Fruit fly (Drosophila melanogaster) whole organism, embryonic: ENCODE data around the gene CG11723.

ENCODE experiments used
- Aef1 ChIP-seq: fragments of 200-800 bp; sonication (Bioruptor generic); IDR thresholded peaks from 3 replicates; pipeline ENCODE4 v1.3.6; 2022; ENCODE audit warnings: missing biosample characterization, missing genetic modification characterization
- CG10366 ChIP-seq: fragments of 200-800 bp; sonication (Bioruptor generic); IDR thresholded peaks from 2 replicates; pipeline ENCODE4 v1.3.6; 2022; ENCODE audit warnings: missing biosample characterization, missing genetic modification characterization
- CG11695 ChIP-seq: fragments of 200-800 bp; sonication (Bioruptor generic); IDR thresholded peaks from 3 replicates; pipeline ENCODE4 v1.3.6; 2022; ENCODE audit warnings: missing biosample characterization, missing genetic modification characterization
- CG11723 ChIP-seq: fragments of 200-800 bp; sonication (Bioruptor generic); optimal IDR thresholded peaks from 2 replicates; lab custom pipeline; 2017; ENCODE audit warnings: missing biosample characterization, mild to moderate bottlenecking, missing genetic modification characterization
- CG12236 ChIP-seq: fragments of 200-800 bp; sonication (Bioruptor generic); optimal IDR thresholded peaks from 2 replicates; lab custom pipeline; 2016; ENCODE audit warnings: missing biosample characterization, missing genetic modification characterization
- CG14441 ChIP-seq: fragments of 200-800 bp; sonication (Bioruptor generic); IDR thresholded peaks from 2 replicates; pipeline ENCODE4 v1.3.6; 2022; ENCODE audit warnings: missing biosample characterization, missing genetic modification characterization
- CG1529 ChIP-seq: fragments of 200-800 bp; sonication (Bioruptor generic); optimal IDR thresholded peaks from 3 replicates; lab custom pipeline; 2018; ENCODE audit warnings: missing biosample characterization, missing genetic modification characterization
- CG17186 ChIP-seq: fragments of 200-800 bp; sonication (Bioruptor generic); optimal IDR thresholded peaks from 3 replicates; lab custom pipeline; 2017; ENCODE audit warnings: missing biosample characterization, missing genetic modification reagents, missing genetic modification characterization
- CG17328 ChIP-seq: fragments of 200-800 bp; sonication (Bioruptor generic); IDR thresholded peaks from 2 replicates; pipeline ENCODE4 v1.3.6; 2022; ENCODE audit warnings: missing biosample characterization, missing genetic modification characterization
- CG1792 ChIP-seq: fragments of 200-800 bp; sonication (Bioruptor generic); optimal IDR thresholded peaks from 2 replicates; lab custom pipeline; 2016; ENCODE audit warnings: missing biosample characterization, missing genetic modification characterization
- CG1832 ChIP-seq: fragments of 200-800 bp; sonication (Bioruptor generic); optimal IDR thresholded peaks from 2 replicates; lab custom pipeline; 2017; ENCODE audit warnings: missing biosample characterization, mild to moderate bottlenecking, missing genetic modification characterization, inconsistent platforms
- CG18599 ChIP-seq: fragments of 200-800 bp; sonication (Bioruptor generic); optimal IDR thresholded peaks from 3 replicates; lab custom pipeline; 2017; ENCODE audit warnings: missing biosample characterization, missing genetic modification characterization, mild to moderate bottlenecking, moderate library complexity, missing genetic modification reagents
- CG7963 ChIP-seq: fragments of 200-800 bp; sonication (Bioruptor generic); IDR thresholded peaks from 3 replicates; pipeline ENCODE4 v1.3.6; 2022; ENCODE audit warnings: missing biosample characterization, missing genetic modification characterization; ENCODE audit not compliant: partially characterized antibody
- CG7987 ChIP-seq: fragments of 200-800 bp; sonication (Bioruptor generic); optimal IDR thresholded peaks from 2 replicates; lab custom pipeline; 2018; ENCODE audit warnings: missing biosample characterization, mild to moderate bottlenecking, missing genetic modification characterization, moderate library complexity
- CG8281 ChIP-seq: fragments of 200-800 bp; sonication (Bioruptor generic); optimal IDR thresholded peaks from 2 replicates; lab custom pipeline; 2018; ENCODE audit warnings: missing biosample characterization, mild to moderate bottlenecking, missing genetic modification characterization, moderate library complexity
- Dbx ChIP-seq: fragments of 200-800 bp; sonication (Bioruptor generic); IDR thresholded peaks from 3 replicates; pipeline ENCODE4 v1.3.6; 2022; ENCODE audit warnings: missing biosample characterization, missing genetic modification characterization
- Doc2 ChIP-seq: fragments of 200-800 bp; sonication (Bioruptor generic); IDR thresholded peaks from 2 replicates; pipeline ENCODE4 v1.3.6; 2022; ENCODE audit warnings: missing biosample characterization, missing genetic modification characterization
- ERR ChIP-seq: fragments of 200-800 bp; sonication (Bioruptor generic); optimal IDR thresholded peaks from 2 replicates; lab custom pipeline; 2016; ENCODE audit warnings: missing biosample characterization, missing genetic modification characterization
- Ets97D ChIP-seq: fragments of 200-800 bp; sonication (Bioruptor generic); optimal IDR thresholded peaks from 3 replicates; lab custom pipeline; 2016; ENCODE audit warnings: missing biosample characterization, missing genetic modification characterization
- Gug ChIP-seq: fragments of 200-800 bp; sonication (Bioruptor generic); IDR thresholded peaks from 4 replicates; pipeline ENCODE4 v1.3.6; 2022; ENCODE audit warnings: missing biosample characterization, missing genetic modification characterization
- Hsf ChIP-seq: fragments of 200-800 bp; sonication (Bioruptor generic); optimal IDR thresholded peaks from 3 replicates; lab custom pipeline; 2016; ENCODE audit warnings: missing biosample characterization, missing genetic modification characterization
- Lpt ChIP-seq: fragments of >200 bp; optimal IDR thresholded peaks from 2 replicates; lab custom pipeline; 2018; ENCODE audit warnings: missing biosample characterization, missing genetic modification characterization
- Mes4 ChIP-seq: fragments of 200-800 bp; sonication (Bioruptor generic); optimal IDR thresholded peaks from 2 replicates; lab custom pipeline; 2016; ENCODE audit warnings: missing biosample characterization, missing genetic modification characterization
- NK7.1 ChIP-seq: fragments of 200-800 bp; sonication (Bioruptor generic); optimal IDR thresholded peaks from 3 replicates; lab custom pipeline; 2016; ENCODE audit warnings: missing biosample characterization, missing genetic modification characterization
- Oaz ChIP-seq: fragments of 200-800 bp; sonication (Bioruptor generic); IDR thresholded peaks from 2 replicates; pipeline ENCODE4 v1.3.6; 2022; ENCODE audit warnings: missing biosample characterization, missing genetic modification characterization
- Opbp ChIP-seq: fragments of 200-800 bp; sonication (Bioruptor generic); IDR thresholded peaks from 3 replicates; pipeline ENCODE4 v1.3.6; 2022; ENCODE audit warnings: missing biosample characterization, missing genetic modification characterization; ENCODE audit not compliant: partially characterized antibody
- Rfx ChIP-seq: fragments of 200-800 bp; sonication (Bioruptor generic); IDR thresholded peaks from 2 replicates; pipeline ENCODE4 v1.3.6; 2022; ENCODE audit warnings: missing biosample characterization, missing genetic modification characterization
- Scr ChIP-seq: fragments of 200-800 bp; sonication (Bioruptor generic); IDR thresholded peaks from 2 replicates; pipeline ENCODE4 v1.3.6; 2022; ENCODE audit warnings: missing biosample characterization, missing genetic modification characterization; ENCODE audit not compliant: partially characterized antibody
- abd-A ChIP-seq: fragments of 200-800 bp; sonication (Bioruptor generic); optimal IDR thresholded peaks from 3 replicates; lab custom pipeline; 2019; ENCODE audit warnings: missing biosample characterization, mild to moderate bottlenecking, missing genetic modification characterization, moderate library complexity
- ap ChIP-seq: fragments of 200-800 bp; sonication (Bioruptor generic); IDR thresholded peaks from 2 replicates; pipeline ENCODE4 v1.3.6; 2022; ENCODE audit warnings: missing biosample characterization, missing genetic modification characterization
- ase ChIP-seq: fragments of 200-800 bp; sonication (Bioruptor generic); IDR thresholded peaks from 3 replicates; pipeline ENCODE4 v1.3.6; 2022; ENCODE audit warnings: missing biosample characterization, missing genetic modification characterization
- ato ChIP-seq: fragments of 200-800 bp; sonication (Bioruptor generic); IDR thresholded peaks from 2 replicates; pipeline ENCODE4 v1.3.6; 2022; ENCODE audit warnings: missing biosample characterization, missing genetic modification characterization; ENCODE audit not compliant: partially characterized antibody
- ci ChIP-seq: fragments of 200-800 bp; sonication (Bioruptor generic); IDR thresholded peaks from 3 replicates; pipeline ENCODE4 v1.3.6; 2022; ENCODE audit warnings: missing biosample characterization, missing genetic modification characterization
- crc ChIP-seq: fragments of 200-800 bp; sonication (Bioruptor generic); optimal IDR thresholded peaks from 2 replicates; lab custom pipeline; 2016; ENCODE audit warnings: missing biosample characterization, missing genetic modification characterization
- crol ChIP-seq: fragments of 200-800 bp; sonication (Bioruptor generic); IDR thresholded peaks from 2 replicates; pipeline ENCODE4 v1.3.6; 2022; ENCODE audit warnings: missing biosample characterization, missing genetic modification characterization
- crp ChIP-seq, 2 experiments: fragments of 200-800 bp; sonication (Bioruptor generic); optimal IDR thresholded peaks; 2 replicates in 1 of 2; 3 replicates in 1 of 2; lab custom pipeline; 2017; ENCODE audit warnings: missing biosample characterization in 2 of 2, missing genetic modification characterization in 2 of 2, mild to moderate bottlenecking in 1 of 2, moderate library complexity in 1 of 2
- danr ChIP-seq: fragments of 200-800 bp; sonication (Bioruptor generic); IDR thresholded peaks from 2 replicates; pipeline ENCODE4 v1.3.6; 2022; ENCODE audit warnings: missing biosample characterization, missing genetic modification characterization
- dm ChIP-seq: fragments of 200-800 bp; sonication (Bioruptor generic); optimal IDR thresholded peaks from 3 replicates; lab custom pipeline; 2016; ENCODE audit warnings: missing biosample characterization, missing genetic modification characterization
- fd3F ChIP-seq: fragments of 200-800 bp; sonication (Bioruptor generic); optimal IDR thresholded peaks from 2 replicates; lab custom pipeline; 2018; ENCODE audit warnings: missing biosample characterization, mild to moderate bottlenecking, missing genetic modification characterization, moderate library complexity
- gro ChIP-seq: fragments of 200-800 bp; sonication (Bioruptor generic); optimal IDR thresholded peaks from 2 replicates; lab custom pipeline; 2016; ENCODE audit warnings: missing biosample characterization, missing genetic modification characterization
- kah ChIP-seq: fragments of 200-800 bp; sonication (Bioruptor generic); optimal IDR thresholded peaks from 2 replicates; lab custom pipeline; 2018; ENCODE audit warnings: missing biosample characterization, mild to moderate bottlenecking, missing genetic modification characterization
- ken ChIP-seq: fragments of 200-800 bp; sonication (Bioruptor generic); IDR thresholded peaks from 3 replicates; pipeline ENCODE4 v1.3.6; 2022; ENCODE audit warnings: missing biosample characterization, missing genetic modification characterization
- lilli ChIP-seq: fragments of 200-800 bp; sonication (Bioruptor generic); optimal IDR thresholded peaks from 3 replicates; lab custom pipeline; 2016; ENCODE audit warnings: missing biosample characterization, missing genetic modification characterization
- pzg ChIP-seq: fragments of 200-800 bp; sonication (Bioruptor generic); optimal IDR thresholded peaks from 3 replicates; lab custom pipeline; 2018; ENCODE audit warnings: missing biosample characterization, mild to moderate bottlenecking, missing genetic modification characterization, moderate library complexity
- run ChIP-seq: fragments of 200-800 bp; sonication (Bioruptor generic); optimal IDR thresholded peaks from 3 replicates; lab custom pipeline; 2018; ENCODE audit warnings: missing biosample characterization, mild to moderate bottlenecking, missing genetic modification characterization
- scrt ChIP-seq: fragments of 200-800 bp; sonication (Bioruptor generic); optimal IDR thresholded peaks from 2 replicates; lab custom pipeline; 2018; ENCODE audit warnings: missing biosample characterization, mild to moderate bottlenecking, missing genetic modification characterization, moderate library complexity
- sens ChIP-seq: fragments of 200-800 bp; sonication (Bioruptor generic); peaks from one replicate; lab custom pipeline; 2016; ENCODE audit warnings: missing biosample characterization, missing genetic modification characterization
- sim ChIP-seq: fragments of 200-800 bp; sonication (Bioruptor generic); IDR thresholded peaks from 2 replicates; pipeline ENCODE4 v1.3.6; 2022; ENCODE audit warnings: missing biosample characterization, missing genetic modification characterization
- slbo ChIP-seq: fragments of 200-800 bp; sonication (Bioruptor generic); IDR thresholded peaks from 2 replicates; pipeline ENCODE4 v1.3.6; 2022; ENCODE audit warnings: missing biosample characterization, missing genetic modification characterization
- slou ChIP-seq: fragments of 200-800 bp; sonication (Bioruptor generic); optimal IDR thresholded peaks from 3 replicates; lab custom pipeline; 2016; ENCODE audit warnings: missing biosample characterization, missing genetic modification characterization

The CG11723 gene

DNA sequence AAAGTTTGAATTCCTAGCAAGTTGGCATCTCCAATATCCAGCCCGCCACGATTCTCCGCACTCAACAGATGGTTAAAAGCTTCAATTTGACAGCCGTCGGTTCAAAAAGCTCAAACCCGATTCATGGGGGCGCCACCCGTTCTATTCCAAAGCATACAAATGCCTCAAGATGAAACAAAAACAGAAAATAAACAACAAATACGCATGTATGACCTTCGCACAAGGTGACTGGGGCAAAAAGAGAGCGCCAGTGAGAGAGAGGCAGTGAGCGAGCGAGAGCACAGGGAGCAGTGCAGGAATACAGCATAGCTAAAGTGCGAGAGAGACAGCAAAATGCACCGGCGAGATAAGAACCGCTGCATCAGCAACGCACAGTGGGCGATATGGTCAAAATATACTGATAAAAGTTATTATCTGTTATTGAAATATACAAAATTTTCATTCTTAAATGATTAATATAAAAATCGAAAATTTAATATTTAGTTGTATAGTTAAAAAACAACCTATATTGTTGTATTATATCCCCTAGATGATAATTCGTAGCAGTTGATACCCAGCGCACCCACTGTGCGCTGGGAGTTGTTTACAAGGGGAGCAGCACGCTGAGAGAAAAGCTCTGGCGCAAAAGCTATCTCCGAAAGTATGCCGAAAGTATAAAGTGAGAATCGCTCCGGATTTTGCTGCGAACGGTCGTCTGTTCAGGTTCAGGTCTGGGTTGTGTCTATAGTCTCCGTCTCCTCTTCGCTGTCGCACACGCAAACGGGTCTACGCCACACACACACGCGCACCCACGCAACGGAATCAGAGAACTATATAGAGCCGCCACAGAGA lies 16.7 kb downstream of the CG11723 start, which contains the start of gene Glyp (continued):
- TF ChIP-seq CG10366 (GFP tag; lab: Robert Waterston, UW) = peak; percentile 94
- TF ChIP-seq dm (GFP tag; lab: Kevin White, UChicago) = peak; percentile 31
- peak; percentile 59 for TF ChIP-seq CG7987 (GFP tag; lab: Kevin White, UChicago)
- peak in 1 of 2 experiments; percentile 85 for TF ChIP-seq crp (GFP tag; optimal IDR thresholded peaks at IDR 0.05; lab: Kevin White, UChicago)
- peak; percentile 97 for TF ChIP-seq slbo (GFP tag; lab: Robert Waterston, UW)
- peak; percentile 89 for TF ChIP-seq ci
- TF ChIP-seq run (tag; lab: Kevin White, UChicago) = peak; percentile 94
- TF ChIP-seq ase (GFP tag; lab: Robert Waterston, UW) = peak; percentile 91
- peak; percentile 93 for TF ChIP-seq ap (GFP tag; lab: Robert Waterston, UW)
- peak; percentile 97 for TF ChIP-seq Rfx
- no peak for TF ChIP-seq NK7.1 (GFP tag; lab: Kevin White, UChicago)
- TF ChIP-seq CG17328 (GFP tag; lab: Robert Waterston, UW) = peak; percentile 94
- peak; percentile 90 for TF ChIP-seq CG1832 (GFP tag; lab: Kevin White, UChicago)
- peak; percentile 99 for TF ChIP-seq CG18599 (GFP tag; lab: Kevin White, UChicago)
- TF ChIP-seq Doc2 (GFP tag; lab: Robert Waterston, UW) = peak; percentile 80
- TF ChIP-seq Opbp (GFP tag; lab: Robert Waterston, UW) = no peak
- TF ChIP-seq slou (GFP tag; lab: Kevin White, UChicago) = peak; percentile 89
- no peak for TF ChIP-seq CG1792 (GFP tag; lab: Kevin White, UChicago)
- peak; percentile 81 for TF ChIP-seq sim (GFP tag; lab: Robert Waterston, UW)
- TF ChIP-seq Lpt (GFP tag; lab: Kevin White, UChicago) = no peak
- TF ChIP-seq CG12236 (GFP tag; lab: Kevin White, UChicago) = peak; percentile 39
- peak; percentile 98 for TF ChIP-seq CG11723
- TF ChIP-seq CG11695 (GFP tag; lab: Robert Waterston, UW) = peak; percentile 97
- TF ChIP-seq Aef1 (GFP tag; lab: Robert Waterston, UW) = peak; percentile 89
- TF ChIP-seq CG17186 (GFP tag; lab: Kevin White, UChicago) = peak; percentile 66
- peak; percentile 88 for TF ChIP-seq ken
- TF ChIP-seq Oaz (GFP tag; lab: Robert Waterston, UW) = peak; percentile 89
- TF ChIP-seq Scr (GFP tag; lab: Robert Waterston, UW) = no peak; the same call in 1 of the 2 replicates
- TF ChIP-seq ato (GFP tag; lab: Robert Waterston, UW) = no peak
- peak; percentile 56 for TF ChIP-seq Mes4
- peak; percentile 87 for TF ChIP-seq abd-A (tag; lab: Kevin White, UChicago)
- peak; percentile 97 for TF ChIP-seq scrt (GFP tag; lab: Kevin White, UChicago)
- peak; percentile 89 for TF ChIP-seq Gug (GFP tag; lab: Robert Waterston, UW)
- peak; percentile 96 for TF ChIP-seq fd3F
- TF ChIP-seq CG7963 (GFP tag; lab: Robert Waterston, UW) = no peak
- peak; percentile 53; the same call in 1 of the 2 replicates for TF ChIP-seq crol (GFP tag; lab: Robert Waterston, UW)
- peak; percentile 59 for TF ChIP-seq gro (GFP tag; lab: Kevin White, UChicago)
- peak; percentile 10 for TF ChIP-seq crc (GFP tag; lab: Kevin White, UChicago)
- TF ChIP-seq kah = peak; percentile 77
- TF ChIP-seq CG8281 = peak; percentile 90
- peak; percentile 79 for TF ChIP-seq pzg (GFP tag; lab: Kevin White, UChicago)
- peak; percentile 92 for TF ChIP-seq danr (GFP tag; lab: Robert Waterston, UW)
- peak; percentile 93 for TF ChIP-seq sens
- peak; percentile 97 for TF ChIP-seq Dbx (GFP tag; lab: Robert Waterston, UW)
- peak; percentile 95 for TF ChIP-seq CG1529 (GFP tag; lab: Kevin White, UChicago)
- peak; percentile 87 for TF ChIP-seq Ets97D (GFP tag; lab: Kevin White, UChicago)
- TF ChIP-seq Hsf = peak; percentile 91
- TF ChIP-seq CG14441 (GFP tag; lab: Robert Waterston, UW) = peak; percentile 92
- peak; percentile 100 for TF ChIP-seq ERR
- TF ChIP-seq lilli (GFP tag; lab: Kevin White, UChicago) = peak; percentile 95
